Fruit fly (Drosophila melanogaster) whole organism, adult: Measurements from ENCODE around the gene CG31886.

ENCODE experiments used
- CG12768 ChIP-seq: fragments of 200-800 bp; sonication (Bioruptor generic); optimal IDR thresholded peaks from 2 replicates; lab custom pipeline; 2017; ENCODE audit warnings: missing biosample characterization, missing genetic modification characterization, mild to moderate bottlenecking, moderate library complexity, missing genetic modification reagents
- CG1620 ChIP-seq: fragments of 200-800 bp; sonication (Bioruptor generic); optimal IDR thresholded peaks from 2 replicates; lab custom pipeline; 2016; ENCODE audit warnings: missing biosample characterization, missing genetic modification characterization
- CG33017 ChIP-seq: fragments of 200-800 bp; sonication (Bioruptor generic); optimal IDR thresholded peaks from 2 replicates; lab custom pipeline; 2018; ENCODE audit warnings: missing biosample characterization, mild to moderate bottlenecking, missing genetic modification characterization, moderate library complexity
- CG7045 ChIP-seq: fragments of 200-800 bp; sonication (Bioruptor generic); optimal IDR thresholded peaks from 2 replicates; lab custom pipeline; 2017; ENCODE audit warnings: missing biosample characterization, mild to moderate bottlenecking, missing genetic modification characterization
- CG7101 ChIP-seq: fragments of 200-800 bp; sonication (Bioruptor generic); optimal IDR thresholded peaks from 2 replicates; lab custom pipeline; 2018; ENCODE audit warnings: missing biosample characterization, mild to moderate bottlenecking, missing genetic modification characterization, moderate library complexity
- Clk ChIP-seq: fragments of 200-800 bp; sonication (Bioruptor generic); optimal IDR thresholded peaks from 2 replicates; lab custom pipeline; 2017; ENCODE audit warnings: missing biosample characterization, missing genetic modification characterization
- Hr96 ChIP-seq: fragments of 200-800 bp; sonication (Bioruptor generic); optimal IDR thresholded peaks from 2 replicates; lab custom pipeline; 2016; ENCODE audit warnings: missing biosample characterization, missing genetic modification characterization
- bab1 ChIP-seq: fragments of 200-800 bp; sonication (Bioruptor generic); optimal IDR thresholded peaks from 3 replicates; lab custom pipeline; 2019; ENCODE audit warnings: missing biosample characterization, mild to moderate bottlenecking, missing genetic modification characterization, moderate library complexity
- cnc ChIP-seq, 2 experiments: fragments of >200 bp; optimal IDR thresholded peaks; 2 replicates each; lab custom pipeline; 2017
- kay ChIP-seq: fragments of 200-800 bp; sonication (Bioruptor generic); peaks from one replicate; lab custom pipeline; 2016; ENCODE audit warnings: missing biosample characterization, missing genetic modification characterization, borderline replicate concordance
- ovo ChIP-seq: fragments of 200-800 bp; sonication (Bioruptor generic); optimal IDR thresholded peaks from 2 replicates; lab custom pipeline; 2016; ENCODE audit warnings: missing biosample characterization, missing genetic modification characterization
- pad ChIP-seq: fragments of 200-800 bp; sonication (Bioruptor generic); optimal IDR thresholded peaks from 3 replicates; lab custom pipeline; 2017; ENCODE audit warnings: missing biosample characterization, missing genetic modification characterization, mild to moderate bottlenecking, moderate library complexity, missing genetic modification reagents
- tj ChIP-seq: fragments of 200-800 bp; sonication (Bioruptor generic); optimal IDR thresholded peaks from 3 replicates; lab custom pipeline; 2017; ENCODE audit warnings: missing biosample characterization, mild to moderate bottlenecking, missing genetic modification characterization, moderate library complexity

- no peak for TF ChIP-seq cnc (optimal IDR thresholded peaks at IDR 0.05; lab: Kevin White, UChicago)
- no peak for TF ChIP-seq CG12768
- TF ChIP-seq kay (GFP tag; lab: Kevin White, UChicago): no peak
- TF ChIP-seq CG33017 (tag; lab: Kevin White, UChicago): no peak
- no peak for TF ChIP-seq CG7045 (GFP tag; lab: Kevin White, UChicago)
- TF ChIP-seq CG7101 (tag; lab: Kevin White, UChicago): no peak
- no peak for TF ChIP-seq Clk (GFP tag; lab: Kevin White, UChicago)
- no peak for TF ChIP-seq Hr96 (GFP tag; lab: Kevin White, UChicago)
- no peak for TF ChIP-seq CG1620 (GFP tag; lab: Kevin White, UChicago)
- TF ChIP-seq bab1 (GFP tag; lab: Kevin White, UChicago): no peak
- no peak for TF ChIP-seq pad (GFP tag; lab: Kevin White, UChicago)
- no peak for TF ChIP-seq ovo (GFP tag; lab: Kevin White, UChicago)
- no peak for TF ChIP-seq tj
Observed at dm6 chr2L:8993650-8994441, 35.0 kb upstream of the CG31886 start, which contains the start of gene CG17906.
